Fruit fly (Drosophila melanogaster) whole organism, prepupa: Measurements from ENCODE around the gene Ns4.

Experiments
- Blimp-1 ChIP-seq: fragments of 200-800 bp; sonication (Bioruptor generic); optimal IDR thresholded peaks from 3 replicates; lab custom pipeline; 2017; ENCODE audit warnings: missing biosample characterization, missing genetic modification characterization, mild to moderate bottlenecking, moderate library complexity, missing genetic modification reagents
- CG15336 ChIP-seq: fragments of 200-800 bp; sonication (Bioruptor generic); IDR thresholded peaks from 2 replicates; pipeline ENCODE4 v1.3.6; 2022; ENCODE audit warnings: missing biosample characterization, missing genetic modification characterization
- CG1621 ChIP-seq: fragments of 200-800 bp; sonication (Bioruptor generic); optimal IDR thresholded peaks from 3 replicates; lab custom pipeline; 2018; ENCODE audit warnings: missing biosample characterization, mild to moderate bottlenecking, missing genetic modification characterization
- CG16779 ChIP-seq: fragments of 200-800 bp; sonication (Bioruptor generic); optimal IDR thresholded peaks from 3 replicates; lab custom pipeline; 2017; ENCODE audit warnings: missing biosample characterization, mild to moderate bottlenecking, missing genetic modification characterization
- CG3032 ChIP-seq: fragments of 200-800 bp; optimal IDR thresholded peaks from 2 replicates; lab custom pipeline; 2019; ENCODE audit warnings: missing biosample characterization, mild to moderate bottlenecking, missing genetic modification characterization, moderate library complexity
- CG31627 ChIP-seq: fragments of 200-800 bp; sonication (Bioruptor generic); optimal IDR thresholded peaks from 3 replicates; lab custom pipeline; 2016; ENCODE audit warnings: missing biosample characterization, missing genetic modification characterization
- CG34406 ChIP-seq: fragments of 200-800 bp; sonication (Bioruptor generic); optimal IDR thresholded peaks from 3 replicates; lab custom pipeline; 2016; ENCODE audit warnings: missing biosample characterization, missing genetic modification characterization
- CG3919 ChIP-seq: fragments of 200-800 bp; sonication (Bioruptor generic); optimal IDR thresholded peaks from 3 replicates; lab custom pipeline; 2016; ENCODE audit warnings: missing biosample characterization, missing genetic modification characterization
- CG4318 ChIP-seq: fragments of 200-800 bp; sonication (Bioruptor generic); optimal IDR thresholded peaks from 3 replicates; lab custom pipeline; 2017; ENCODE audit warnings: missing biosample characterization, mild to moderate bottlenecking, missing genetic modification characterization
- CG6163 ChIP-seq: fragments of 200-800 bp; sonication (Bioruptor generic); IDR thresholded peaks from 3 replicates; pipeline ENCODE4 v1.3.6; 2022; ENCODE audit warnings: missing biosample characterization, missing genetic modification characterization
- CG6276 ChIP-seq: fragments of 200-800 bp; sonication (Bioruptor generic); optimal IDR thresholded peaks from 2 replicates; lab custom pipeline; 2017; ENCODE audit warnings: missing biosample characterization, mild to moderate bottlenecking, missing genetic modification characterization
- CG6808 ChIP-seq: fragments of 200-800 bp; sonication (Bioruptor generic); optimal IDR thresholded peaks from 3 replicates; lab custom pipeline; 2017; ENCODE audit warnings: missing biosample characterization, missing genetic modification characterization, mild to moderate bottlenecking, moderate library complexity, missing genetic modification reagents
- CG6854 ChIP-seq: fragments of 200-800 bp; sonication (Bioruptor generic); optimal IDR thresholded peaks from 2 replicates; lab custom pipeline; 2017; ENCODE audit warnings: missing biosample characterization, mild to moderate bottlenecking, missing genetic modification characterization
- CG8119 ChIP-seq: fragments of 200-800 bp; sonication (Bioruptor generic); IDR thresholded peaks from 3 replicates; pipeline ENCODE4 v1.3.6; 2022; ENCODE audit warnings: missing biosample characterization, missing genetic modification characterization
- CG8632 ChIP-seq: fragments of 200-800 bp; sonication (Bioruptor generic); optimal IDR thresholded peaks from 3 replicates; lab custom pipeline; 2016; ENCODE audit warnings: missing biosample characterization, missing genetic modification characterization
- CG9139 ChIP-seq: fragments of 200-800 bp; sonication (Bioruptor generic); optimal IDR thresholded peaks from 3 replicates; lab custom pipeline; 2017; ENCODE audit warnings: missing biosample characterization, mild to moderate bottlenecking, missing genetic modification characterization
- Eip75B ChIP-seq: fragments of 200-800 bp; sonication (Bioruptor generic); optimal IDR thresholded peaks from 3 replicates; lab custom pipeline; 2016; ENCODE audit warnings: missing biosample characterization, missing genetic modification characterization
- Eip93F ChIP-seq: fragments of 200-800 bp; sonication (Bioruptor generic); optimal IDR thresholded peaks from 2 replicates; lab custom pipeline; 2016; ENCODE audit warnings: missing biosample characterization, mild to moderate bottlenecking, missing genetic modification characterization
- Ets21C ChIP-seq: fragments of 200-800 bp; sonication (Bioruptor generic); optimal IDR thresholded peaks from 3 replicates; lab custom pipeline; 2016; ENCODE audit warnings: missing biosample characterization, missing genetic modification characterization
- Ets96B ChIP-seq: fragments of 200-800 bp; optimal IDR thresholded peaks from 2 replicates; lab custom pipeline; 2019; ENCODE audit warnings: missing biosample characterization, mild to moderate bottlenecking, missing genetic modification characterization, moderate library complexity
- Hr38 ChIP-seq: sonication (Bioruptor generic); optimal IDR thresholded peaks from 2 replicates; lab custom pipeline; 2016; ENCODE audit warnings: missing biosample characterization, missing genetic modification characterization
- Hr39 ChIP-seq: fragments of 200-800 bp; sonication (Bioruptor generic); optimal IDR thresholded peaks from 2 replicates; lab custom pipeline; 2016; ENCODE audit warnings: missing biosample characterization, missing genetic modification characterization
- Hr4 ChIP-seq: fragments of 200-800 bp; sonication (Bioruptor generic); optimal IDR thresholded peaks from 3 replicates; lab custom pipeline; 2016; ENCODE audit warnings: missing biosample characterization, missing genetic modification characterization
- Met ChIP-seq: fragments of 200-800 bp; sonication (Bioruptor generic); optimal IDR thresholded peaks from 3 replicates; lab custom pipeline; 2016; ENCODE audit warnings: missing biosample characterization, missing genetic modification characterization
- OdsH ChIP-seq: fragments of 200-800 bp; sonication (Bioruptor generic); optimal IDR thresholded peaks from 3 replicates; lab custom pipeline; 2016; ENCODE audit warnings: missing biosample characterization, missing genetic modification characterization
- Smox ChIP-seq: fragments of 200-800 bp; sonication (Bioruptor generic); optimal IDR thresholded peaks from 3 replicates; lab custom pipeline; 2016; ENCODE audit warnings: missing biosample characterization, missing genetic modification characterization
- Sox102F ChIP-seq: fragments of 200-800 bp; sonication (Bioruptor generic); optimal IDR thresholded peaks from 2 replicates; lab custom pipeline; 2016; ENCODE audit warnings: missing biosample characterization, mild to moderate bottlenecking, missing genetic modification characterization
- Sox14 ChIP-seq: fragments of 200-800 bp; sonication (Bioruptor generic); optimal IDR thresholded peaks from 3 replicates; lab custom pipeline; 2016; ENCODE audit warnings: missing biosample characterization, missing genetic modification characterization
- acj6 ChIP-seq: fragments of 200-800 bp; sonication (Bioruptor generic); optimal IDR thresholded peaks from 3 replicates; lab custom pipeline; 2016; ENCODE audit warnings: missing biosample characterization, missing genetic modification characterization
- cyc ChIP-seq: fragments of 200-800 bp; sonication (Bioruptor generic); optimal IDR thresholded peaks from 3 replicates; lab custom pipeline; 2016; ENCODE audit warnings: missing biosample characterization, missing genetic modification characterization
- eg ChIP-seq: fragments of 200-800 bp; sonication (Bioruptor generic); IDR thresholded peaks from 3 replicates; pipeline ENCODE4 v1.3.6; 2022; ENCODE audit warnings: missing biosample characterization, missing genetic modification characterization
- esn ChIP-seq: fragments of 200-800 bp; sonication (Bioruptor generic); optimal IDR thresholded peaks from 2 replicates; lab custom pipeline; 2016; ENCODE audit warnings: missing biosample characterization, mild to moderate bottlenecking, missing genetic modification characterization, moderate library complexity
- fd59A ChIP-seq: fragments of 200-800 bp; sonication (Bioruptor generic); optimal IDR thresholded peaks from 2 replicates; lab custom pipeline; 2017; ENCODE audit warnings: missing biosample characterization, mild to moderate bottlenecking, missing genetic modification characterization, missing genetic modification reagents
- fd85E ChIP-seq: fragments of 200-800 bp; sonication (Bioruptor generic); optimal IDR thresholded peaks from 3 replicates; lab custom pipeline; 2016; ENCODE audit warnings: missing biosample characterization, missing genetic modification characterization
- fkh ChIP-seq: fragments of 200-800 bp; sonication (Bioruptor generic); optimal IDR thresholded peaks from 3 replicates; lab custom pipeline; 2017; ENCODE audit warnings: missing biosample characterization, mild to moderate bottlenecking, missing genetic modification characterization, moderate library complexity
- lz ChIP-seq: fragments of 200-800 bp; sonication (Bioruptor generic); optimal IDR thresholded peaks from 3 replicates; lab custom pipeline; 2016; ENCODE audit warnings: missing biosample characterization, missing genetic modification characterization
- net ChIP-seq: fragments of 200-800 bp; sonication (Bioruptor generic); optimal IDR thresholded peaks from 3 replicates; lab custom pipeline; 2016; ENCODE audit warnings: missing biosample characterization, missing genetic modification characterization
- pdm3 ChIP-seq: fragments of 200-800 bp; sonication (Bioruptor generic); optimal IDR thresholded peaks from 3 replicates; lab custom pipeline; 2016; ENCODE audit warnings: missing biosample characterization, missing genetic modification characterization
- salr ChIP-seq, 2 experiments: fragments of 200-800 bp; sonication (Bioruptor generic); optimal IDR thresholded peaks; 3 replicates each; lab custom pipeline; 2016 to 2018; ENCODE audit warnings: missing biosample characterization in 2 of 2, missing genetic modification characterization in 2 of 2, mild to moderate bottlenecking in 1 of 2
- spab ChIP-seq: fragments of 200-800 bp; sonication (Bioruptor generic); optimal IDR thresholded peaks from 2 replicates; lab custom pipeline; 2017; ENCODE audit warnings: missing biosample characterization, mild to moderate bottlenecking, missing genetic modification characterization, missing genetic modification reagents
- ss ChIP-seq, 2 experiments: fragments of 200-800 bp; sonication (Bioruptor generic); optimal IDR thresholded peaks; 2 replicates in 1 of 2; 3 replicates in 1 of 2; lab custom pipeline; 2017 to 2018; ENCODE audit warnings: mild to moderate bottlenecking in 2 of 2, missing biosample characterization in 2 of 2, missing genetic modification characterization in 2 of 2, moderate library complexity in 1 of 2
- svp ChIP-seq: fragments of 200-800 bp; sonication (Bioruptor generic); peaks from one replicate; lab custom pipeline; 2016; ENCODE audit warnings: missing biosample characterization, missing genetic modification characterization
- topi ChIP-seq: fragments of 200-800 bp; sonication (Bioruptor generic); optimal IDR thresholded peaks from 3 replicates; lab custom pipeline; 2016; ENCODE audit warnings: missing biosample characterization, missing genetic modification characterization
- vri ChIP-seq: fragments of 200-800 bp; sonication (Bioruptor generic); optimal IDR thresholded peaks from 3 replicates; lab custom pipeline; 2016; ENCODE audit warnings: missing biosample characterization, mild to moderate bottlenecking, missing genetic modification characterization

Gene Ns4

dm6 chr2L:20759809-20760485 is 7.7 kb downstream of the Ns4 start (continued):
- TF ChIP-seq ss (GFP tag; optimal IDR thresholded peaks at IDR 0.05; lab: Kevin White, UChicago) = no peak
- TF ChIP-seq pdm3 (GFP tag; lab: Kevin White, UChicago) = peak; percentile 55
- TF ChIP-seq Eip75B (GFP tag; lab: Kevin White, UChicago) = peak; percentile 48
- TF ChIP-seq Ets21C = peak; percentile 71
- no peak for TF ChIP-seq Hr38
- TF ChIP-seq CG6808 (GFP tag; lab: Kevin White, UChicago) = no peak
- TF ChIP-seq acj6 (GFP tag; lab: Kevin White, UChicago) = peak; percentile 53
- no peak for TF ChIP-seq fd85E
- peak; percentile 17 for TF ChIP-seq Hr4 (GFP tag; lab: Kevin White, UChicago)
- peak; percentile 28 for TF ChIP-seq OdsH (GFP tag; lab: Kevin White, UChicago)
- peak; percentile 32; the same call in 1 of the 2 replicates for TF ChIP-seq CG15336 (GFP tag; lab: Robert Waterston, UW)
- TF ChIP-seq CG3919 = peak; percentile 52
- TF ChIP-seq Ets96B (tag; lab: Kevin White, UChicago) = no peak
- TF ChIP-seq CG6163 (GFP tag; lab: Robert Waterston, UW) = 0 out of 3 replicates have a peak, but pooled peaks have one; percentile 20
- no peak for TF ChIP-seq CG16779
- TF ChIP-seq Blimp-1 = peak; percentile 39

- no peak for TF ChIP-seq CG3032 (tag; lab: Kevin White, UChicago)
- TF ChIP-seq fd59A (GFP tag; lab: Kevin White, UChicago) = no peak
- peak; percentile 17 for TF ChIP-seq Eip93F (GFP tag; lab: Kevin White, UChicago)
- TF ChIP-seq esn (GFP tag; lab: Kevin White, UChicago) = no peak
- peak; percentile 64 for TF ChIP-seq svp (GFP tag; lab: Kevin White, UChicago)
- no peak for TF ChIP-seq Ets96B (tag; lab: Kevin White, UChicago)
- no peak for TF ChIP-seq fd85E
- no peak for TF ChIP-seq net
- TF ChIP-seq vri (GFP tag; lab: Kevin White, UChicago) = peak; percentile 65
Measured at dm6 chr2L:20760956-20761355, 8.7 kb downstream of the Ns4 start.

dm6 chr2L:20761951-20762538 is 9.8 kb downstream of the Ns4 start:
- TF ChIP-seq Hr39 (GFP tag; lab: Kevin White, UChicago) (peak; percentile 50), CG9139 (GFP tag; lab: Kevin White, UChicago) (peak; percentile 68), OdsH (GFP tag; lab: Kevin White, UChicago) (peak; percentile 80), salr (GFP tag; optimal IDR thresholded peaks at IDR 0.05; lab: Kevin White, UChicago) (peak; percentile 41 to 56), topi (GFP tag; lab: Kevin White, UChicago) (peak; percentile 84), Sox102F (peak; percentile 77), CG3919 (peak; percentile 83), CG34406 (peak; percentile 86), eg (peak; percentile 86), Smox (peak; percentile 78), fkh (GFP tag; lab: Kevin White, UChicago) (no peak), CG6808 (GFP tag; lab: Kevin White, UChicago) (peak; percentile 60), CG8119 (GFP tag; lab: Robert Waterston, UW) (peak; percentile 79), CG6854 (GFP tag; lab: Kevin White, UChicago) (peak; percentile 60), Hr4 (GFP tag; lab: Kevin White, UChicago) (peak; percentile 68), fd59A (GFP tag; lab: Kevin White, UChicago) (peak; percentile 54), CG31627 (peak; percentile 59), CG6276 (peak; percentile 61), Met (GFP tag; lab: Kevin White, UChicago) (peak; percentile 83), CG1621 (peak; percentile 40), Sox14 (peak; percentile 52), CG6163 (GFP tag; lab: Robert Waterston, UW) (peak; percentile 86), svp (GFP tag; lab: Kevin White, UChicago) (peak; percentile 91), lz (peak; percentile 71), Eip75B (GFP tag; lab: Kevin White, UChicago) (peak; percentile 57), Ets96B (tag; lab: Kevin White, UChicago) (peak; percentile 70), spab (peak; percentile 66), Hr38 (no peak), acj6 (GFP tag; lab: Kevin White, UChicago) (peak; percentile 85), cyc (peak; percentile 77), CG4318 (GFP tag; lab: Kevin White, UChicago) (peak; percentile 29), CG8632 (peak; percentile 88), CG16779 (peak; percentile 69)
